Worm (Caenorhabditis elegans): ENCODE measurements around the gene srx-104.

DNA sequence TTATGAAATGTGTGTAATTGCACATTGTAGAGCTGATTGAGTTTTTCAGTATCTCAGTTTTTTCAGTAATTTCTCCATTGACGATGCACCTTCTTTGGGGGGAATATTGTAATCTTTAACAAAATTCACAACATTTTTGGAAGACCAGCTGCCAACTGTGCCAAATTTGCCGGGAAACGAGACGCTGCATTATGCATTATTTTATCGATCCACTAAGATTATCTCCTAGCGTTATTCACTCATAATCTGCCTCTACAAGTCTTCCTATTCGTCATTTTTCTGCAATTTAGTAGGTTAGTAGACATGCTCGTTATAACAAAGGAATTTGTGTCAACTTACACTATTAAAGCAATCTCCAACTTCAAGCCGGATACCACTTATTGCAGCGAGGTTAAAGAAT, 32.2 kb upstream of the srx-104 start, which contains the start of the genes sdz-12 and bath-31:
- TF ChIP-seq zag-1 (tag; optimal IDR thresholded peaks at IDR 0.05) (no peak), nhr-11 (tag; optimal IDR thresholded peaks at IDR 0.05) (no peak), mdl-1 (tag; optimal IDR thresholded peaks at IDR 0.05) (no peak), elt-2 (tag; optimal IDR thresholded peaks at IDR 0.05) (no peak), dpl-1 (GFP tag; optimal IDR thresholded peaks at IDR 0.05) (no peak), elt-3 (tag; optimal IDR thresholded peaks at IDR 0.05) (no peak), egl-27 (tag; optimal IDR thresholded peaks at IDR 0.05) (no peak), lin-13 (GFP tag; optimal IDR thresholded peaks at IDR 0.05) (no peak), Y116A8C.19 (tag; optimal IDR thresholded peaks at IDR 0.05; ENCODE audit: borderline replicate concordance) (no peak), egl-13 (tag; optimal IDR thresholded peaks at IDR 0.05) (no peak), ama-1 (optimal IDR thresholded peaks at IDR 0.05) (no peak), lin-35 (GFP tag; optimal IDR thresholded peaks at IDR 0.05) (no peak), efl-1 (optimal IDR thresholded peaks at IDR 0.05) (no peak), efl-1 (GFP tag; optimal IDR thresholded peaks at IDR 0.05 in 1 of 2) (no peak)
